Fruit fly (Drosophila melanogaster) whole organism, pupa: ENCODE data around the gene CG43401.

ENCODE experiments used
- Ets98B ChIP-seq: fragments of 200-800 bp; sonication (Bioruptor generic); IDR thresholded peaks from 2 replicates; pipeline ENCODE4 v1.3.6; 2022; ENCODE audit warnings: missing biosample characterization, missing genetic modification characterization
- Snoo ChIP-seq: fragments of 200-800 bp; sonication (Bioruptor generic); optimal IDR thresholded peaks from 3 replicates; lab custom pipeline; 2017; ENCODE audit warnings: missing biosample characterization, mild to moderate bottlenecking, missing genetic modification characterization, inconsistent platforms

DNA sequence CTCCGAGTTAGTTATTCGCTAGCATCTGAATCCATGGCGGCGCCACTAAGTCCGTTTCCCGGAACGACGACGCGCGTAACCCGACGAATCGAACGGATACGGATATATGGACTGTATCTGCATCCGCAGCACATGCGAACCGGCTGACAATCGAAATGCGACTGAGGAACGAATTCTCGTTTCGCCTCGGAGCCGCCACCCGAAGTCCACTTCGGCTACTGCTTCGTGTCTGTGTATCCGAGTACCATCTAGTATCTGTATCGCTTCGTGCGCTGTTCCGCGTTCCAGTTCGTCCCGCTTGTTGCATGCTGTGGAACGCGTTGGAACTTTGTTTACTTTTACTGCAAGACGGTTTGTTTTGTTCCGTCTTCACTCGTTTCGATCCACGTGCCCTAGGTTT, 8.0 kb upstream of the CG43401 start, which contains the start of gene robo2:
- TF ChIP-seq Ets98B (peak; percentile 74), Snoo (peak; percentile 40)
